Fruit fly (Drosophila melanogaster) S2 (cell line): ENCODE results near the gene PIP82.

Experiments used
- CG8478 ChIP-seq: fragments of >200 bp; optimal IDR thresholded peaks from 2 replicates; lab custom pipeline; 2018
- CTCF ChIP-seq, 2 experiments: fragments of >200 bp; optimal IDR thresholded peaks; 2 replicates each; lab custom pipeline; 2018

DNA sequence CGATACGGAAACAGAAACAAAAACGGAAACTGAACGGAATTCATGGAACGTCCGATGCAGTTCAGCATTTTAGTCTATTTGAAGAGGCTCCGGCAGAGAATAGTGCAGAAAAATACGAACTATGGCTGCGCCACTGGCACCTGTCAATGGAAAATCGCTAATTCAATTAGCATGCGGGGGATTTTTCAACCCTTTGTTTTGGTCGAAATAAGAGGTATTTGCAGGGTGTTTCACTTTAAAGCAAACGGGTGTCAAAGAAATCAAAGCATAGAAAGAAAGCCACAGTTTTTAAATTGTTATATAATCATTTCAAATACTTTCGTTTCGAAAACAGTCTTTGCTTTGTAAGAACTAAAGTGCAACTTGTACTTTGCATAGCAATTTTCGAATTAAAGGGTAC, at the start of gene PIP82:
- no peak for TF ChIP-seq CG8478
- no peak for TF ChIP-seq CTCF (optimal IDR thresholded peaks at IDR 0.05; lab: Kevin White, UChicago)
